Fruit fly (Drosophila melanogaster) ovary, adult (tissue): ENCODE data around the gene CG13901.

Source experiments
- CG17801 ChIP-seq: fragments of 200-800 bp; optimal IDR thresholded peaks from 2 replicates; lab custom pipeline; 2019; ENCODE audit warnings: missing biosample characterization, mild to moderate bottlenecking, missing genetic modification characterization, moderate library complexity; ENCODE audit not compliant: partially characterized antibody

The CG13901 gene

dm6 chr3L:786835-787234 is 50.8 kb downstream of the CG13901 start:
- no peak for TF ChIP-seq CG17801 (GFP tag; lab: Kevin White, UChicago)
